Worm (Caenorhabditis elegans) whole organism, L4 larva: Measurements from ENCODE around the gene H25K10.2.

ENCODE experiments used
- D1046.2 ChIP-seq: fragments of 200-800 bp; sonication (Bioruptor generic); IDR thresholded peaks from 2 replicates; pipeline ENCODE4 v1.3.6; 2022; ENCODE audit warnings: missing genetic modification characterization, missing compliant biosample characterization
- F10B5.3 ChIP-seq: sonication (generic microtip); optimal IDR thresholded peaks from 2 replicates; lab custom pipeline; 2016; ENCODE audit warnings: mild to moderate bottlenecking, missing genetic modification characterization, missing compliant biosample characterization
- F26F4.8 ChIP-seq: fragments of 200-800 bp; sonication (Bioruptor generic); conservative IDR thresholded peaks from 2 replicates; pipeline ENCODE4 v1.3.6; 2022; ENCODE audit warnings: missing genetic modification characterization, missing compliant biosample characterization
- F37D6.2 ChIP-seq: sonication (generic microtip); optimal IDR thresholded peaks from 2 replicates; lab custom pipeline; 2016; ENCODE audit warnings: mild to moderate bottlenecking, missing genetic modification characterization, missing compliant biosample characterization
- F49E8.2 ChIP-seq: sonication (generic microtip); optimal IDR thresholded peaks from 2 replicates; lab custom pipeline; 2016; ENCODE audit warnings: missing compliant biosample characterization, mild to moderate bottlenecking, missing genetic modification characterization, borderline replicate concordance
- R02D3.7 ChIP-seq: fragments of 150-350 bp; sonication (generic microtip); optimal IDR thresholded peaks from 3 replicates; lab custom pipeline; 2014; ENCODE audit warnings: missing biosample characterization, missing genetic modification characterization
- T20F7.1 ChIP-seq: fragments of 200-800 bp; sonication (Bioruptor generic); optimal IDR thresholded peaks from 2 replicates; lab custom pipeline; 2018; ENCODE audit warnings: mild to moderate bottlenecking, missing genetic modification characterization, missing compliant biosample characterization
- Y5F2A.4 ChIP-seq: fragments of 200-800 bp; sonication (Bioruptor generic); optimal IDR thresholded peaks from 2 replicates; lab custom pipeline; 2018; ENCODE audit warnings: mild to moderate bottlenecking, missing genetic modification characterization, missing compliant biosample characterization
- Y75B8A.6 ChIP-seq: fragments of 200-800 bp; sonication (Bioruptor generic); IDR thresholded peaks from 2 replicates; pipeline ENCODE4 v1.3.6; 2022; ENCODE audit warnings: missing genetic modification reagents, missing genetic modification characterization, missing compliant biosample characterization
- ZK337.2 ChIP-seq: fragments of 200-800 bp; sonication (Bioruptor generic); IDR thresholded peaks from 2 replicates; pipeline ENCODE4 v1.3.6; 2022; ENCODE audit warnings: missing genetic modification reagents, missing genetic modification characterization, missing compliant biosample characterization
- aha-1 ChIP-seq: fragments of 150-350 bp; peaks from one replicate; lab custom pipeline; 2014; ENCODE audit warnings: missing biosample characterization, missing genetic modification characterization
- ama-1 ChIP-seq: fragments of 150-350 bp; optimal IDR thresholded peaks from 2 replicates; lab custom pipeline; 2014; ENCODE audit warnings: inconsistent platforms, mixed read lengths
- arid-1 ChIP-seq: fragments of 200-800 bp; sonication (Bioruptor generic); conservative IDR thresholded peaks from 2 replicates; pipeline ENCODE4 v1.3.6; 2022; ENCODE audit warnings: missing genetic modification reagents, missing genetic modification characterization, missing compliant biosample characterization
- attf-4 ChIP-seq: sonication (generic microtip); optimal IDR thresholded peaks from 3 replicates; lab custom pipeline; 2017; ENCODE audit warnings: missing biosample characterization, missing genetic modification characterization
- ceh-62 ChIP-seq: sonication (generic microtip); optimal IDR thresholded peaks from 2 replicates; lab custom pipeline; 2017; ENCODE audit warnings: missing biosample characterization, missing genetic modification characterization
- ces-1 ChIP-seq: fragments of 150-350 bp; sonication (generic microtip); optimal IDR thresholded peaks from 4 replicates; lab custom pipeline; 2014; ENCODE audit warnings: missing biosample characterization, missing genetic modification reagents, missing genetic modification characterization
- cey-2 ChIP-seq: sonication (generic microtip); optimal IDR thresholded peaks from 3 replicates; lab custom pipeline; 2017; ENCODE audit warnings: missing genetic modification characterization, mild to moderate bottlenecking, missing compliant biosample characterization, antibody characterized with exemption, borderline replicate concordance; ENCODE audit not compliant: insufficient read depth
- ctbp-1 ChIP-seq: fragments of 200-800 bp; sonication (Bioruptor generic); IDR thresholded peaks from 2 replicates; pipeline ENCODE4 v1.3.6; 2022; ENCODE audit warnings: missing genetic modification reagents, missing genetic modification characterization, missing compliant biosample characterization
- daf-12 ChIP-seq: fragments of 150-350 bp; optimal IDR thresholded peaks from 2 replicates; lab custom pipeline; 2014; ENCODE audit warnings: missing biosample characterization, missing genetic modification reagents, missing genetic modification characterization
- daf-8 ChIP-seq: fragments of 200-800 bp; sonication (Bioruptor generic); IDR thresholded peaks from 2 replicates; pipeline ENCODE4 v1.3.6; 2022; ENCODE audit warnings: missing genetic modification characterization, missing compliant biosample characterization
- dmd-6 ChIP-seq: fragments of 200-800 bp; sonication (Bioruptor generic); IDR thresholded peaks from 2 replicates; pipeline ENCODE4 v1.3.6; 2022; ENCODE audit warnings: missing genetic modification reagents, missing genetic modification characterization, missing compliant biosample characterization
- dmd-8 ChIP-seq: fragments of 200-800 bp; sonication (Bioruptor generic); IDR thresholded peaks from 2 replicates; pipeline ENCODE4 v1.3.6; 2022; ENCODE audit warnings: missing genetic modification characterization, missing compliant biosample characterization
- dpl-1 ChIP-seq: fragments of 150-350 bp; optimal IDR thresholded peaks from 2 replicates; lab custom pipeline; 2014; ENCODE audit warnings: missing biosample characterization, missing genetic modification reagents, missing genetic modification characterization
- egl-43 ChIP-seq: fragments of 200-800 bp; sonication (Bioruptor generic); IDR thresholded peaks from 2 replicates; pipeline ENCODE4 v1.3.6; 2022; ENCODE audit warnings: missing genetic modification reagents, missing genetic modification characterization, missing compliant biosample characterization
- fos-1 ChIP-seq: fragments of 150-350 bp; optimal IDR thresholded peaks from 2 replicates; lab custom pipeline; 2014; ENCODE audit warnings: missing biosample characterization, missing genetic modification characterization
- hlh-11 ChIP-seq: fragments of 200-800 bp; sonication (Bioruptor generic); optimal IDR thresholded peaks from 2 replicates; lab custom pipeline; 2018; ENCODE audit warnings: mild to moderate bottlenecking, missing genetic modification characterization, missing compliant biosample characterization
- lin-13 ChIP-seq: fragments of 150-350 bp; optimal IDR thresholded peaks from 2 replicates; lab custom pipeline; 2014; ENCODE audit warnings: missing biosample characterization, missing genetic modification reagents, missing genetic modification characterization
- lin-29 ChIP-seq: fragments of 200-800 bp; sonication (Bioruptor generic); IDR thresholded peaks from 2 replicates; pipeline ENCODE4 v1.3.6; 2022; ENCODE audit warnings: missing genetic modification reagents, missing genetic modification characterization, missing compliant biosample characterization
- lin-38 ChIP-seq: fragments of 200-800 bp; sonication (Bioruptor generic); IDR thresholded peaks from 2 replicates; pipeline ENCODE4 v1.3.6; 2022; ENCODE audit warnings: missing genetic modification reagents, missing genetic modification characterization, missing compliant biosample characterization
- lir-3 ChIP-seq: sonication (generic microtip); optimal IDR thresholded peaks from 2 replicates; lab custom pipeline; 2016; ENCODE audit warnings: mild to moderate bottlenecking, missing genetic modification characterization, missing compliant biosample characterization
- lsy-2 ChIP-seq, 2 experiments: fragments of 150-350 bp in 1 of 2; sonication (generic microtip) in 1 of 2; optimal IDR thresholded peaks; 2 replicates each; lab custom pipeline; 2014 to 2017; ENCODE audit warnings: missing biosample characterization in 2 of 2, missing genetic modification characterization in 2 of 2
- madf-9 ChIP-seq: fragments of 200-800 bp; sonication (Bioruptor generic); conservative IDR thresholded peaks from 2 replicates; pipeline ENCODE4 v1.3.6; 2022; ENCODE audit warnings: missing genetic modification reagents, missing genetic modification characterization, missing compliant biosample characterization
- mep-1 ChIP-seq: fragments of 150-350 bp; sonication (generic microtip); optimal IDR thresholded peaks from 3 replicates; lab custom pipeline; 2014; ENCODE audit warnings: missing biosample characterization, missing genetic modification characterization
- mes-2 ChIP-seq: sonication (generic microtip); optimal IDR thresholded peaks from 2 replicates; lab custom pipeline; 2016; ENCODE audit warnings: missing genotype, mild to moderate bottlenecking, missing genetic modification characterization, missing compliant biosample characterization; ENCODE audit not compliant: poor library complexity, severe bottlenecking
- mxl-2 ChIP-seq: fragments of 200-800 bp; sonication (Bioruptor generic); conservative IDR thresholded peaks from 2 replicates; pipeline ENCODE4 v1.3.6; 2022; ENCODE audit warnings: missing genetic modification reagents, missing genetic modification characterization, missing compliant biosample characterization
- nhr-10 ChIP-seq: fragments of 150-350 bp; optimal IDR thresholded peaks from 2 replicates; lab custom pipeline; 2014; ENCODE audit warnings: missing biosample characterization, missing genetic modification characterization
- nhr-102 ChIP-seq: sonication (generic microtip); optimal IDR thresholded peaks from 2 replicates; lab custom pipeline; 2016; ENCODE audit warnings: mild to moderate bottlenecking, missing genetic modification characterization, moderate library complexity, missing compliant biosample characterization
- nhr-11 ChIP-seq: fragments of 150-350 bp; optimal IDR thresholded peaks from 2 replicates; lab custom pipeline; 2014; ENCODE audit warnings: missing biosample characterization, missing genetic modification characterization
- nhr-25 ChIP-seq: sonication (generic microtip); optimal IDR thresholded peaks from 2 replicates; lab custom pipeline; 2017; ENCODE audit warnings: missing genetic modification characterization, mild to moderate bottlenecking, missing compliant biosample characterization, antibody characterized with exemption, moderate library complexity, borderline replicate concordance; ENCODE audit not compliant: insufficient read depth
- nhr-28 ChIP-seq: fragments of 150-350 bp; optimal IDR thresholded peaks from 2 replicates; lab custom pipeline; 2014; ENCODE audit warnings: missing biosample characterization, missing genetic modification characterization
- nhr-41 ChIP-seq: fragments of 200-800 bp; sonication (Bioruptor generic); IDR thresholded peaks from 2 replicates; pipeline ENCODE4 v1.3.6; 2022; ENCODE audit warnings: missing genetic modification reagents, missing genetic modification characterization, missing compliant biosample characterization
- nhr-76 ChIP-seq: fragments of 150-350 bp; optimal IDR thresholded peaks from 2 replicates; lab custom pipeline; 2014; ENCODE audit warnings: missing biosample characterization, missing genetic modification characterization
- nhr-77 ChIP-seq: fragments of 150-350 bp; optimal IDR thresholded peaks from 2 replicates; lab custom pipeline; 2014; ENCODE audit warnings: missing biosample characterization, missing genetic modification characterization
- pqm-1 ChIP-seq: sonication (generic microtip); optimal IDR thresholded peaks from 2 replicates; lab custom pipeline; 2017; ENCODE audit warnings: missing biosample characterization, missing genetic modification characterization
- set-16 ChIP-seq: fragments of 200-800 bp; sonication (Bioruptor generic); IDR thresholded peaks from 2 replicates; pipeline ENCODE4 v1.3.6; 2022; ENCODE audit warnings: missing genetic modification reagents, missing genetic modification characterization, missing compliant biosample characterization
- snpc-4 ChIP-seq: fragments of 150-350 bp; optimal IDR thresholded peaks from 2 replicates; lab custom pipeline; 2014; ENCODE audit warnings: missing biosample characterization, missing genetic modification characterization
- tag-97 ChIP-seq: fragments of 200-800 bp; sonication (Bioruptor generic); IDR thresholded peaks from 2 replicates; pipeline ENCODE4 v1.3.6; 2022; ENCODE audit warnings: missing genetic modification characterization, missing compliant biosample characterization
- unc-62 ChIP-seq, 3 experiments: fragments of 150-350 bp in 1 of 3; sonication (generic microtip); optimal IDR thresholded peaks in 2 of 3; peaks in 1 of 3; 1 replicate in 1 of 3; 2 replicates in 2 of 3; lab custom pipeline; 2014 to 2017; ENCODE audit warnings: missing biosample characterization in 3 of 3, missing genetic modification characterization in 3 of 3, missing genetic modification reagents in 3 of 3, missing genotype in 1 of 3
- vab-7 ChIP-seq: fragments of 200-800 bp; sonication (Bioruptor generic); IDR thresholded peaks from 2 replicates; pipeline ENCODE4 v1.3.6; 2022; ENCODE audit warnings: missing genetic modification reagents, missing genetic modification characterization, missing compliant biosample characterization
- ztf-11 ChIP-seq: fragments of 150-350 bp; optimal IDR thresholded peaks from 2 replicates; lab custom pipeline; 2014; ENCODE audit warnings: missing biosample characterization, missing genetic modification characterization

Gene H25K10.2

DNA sequence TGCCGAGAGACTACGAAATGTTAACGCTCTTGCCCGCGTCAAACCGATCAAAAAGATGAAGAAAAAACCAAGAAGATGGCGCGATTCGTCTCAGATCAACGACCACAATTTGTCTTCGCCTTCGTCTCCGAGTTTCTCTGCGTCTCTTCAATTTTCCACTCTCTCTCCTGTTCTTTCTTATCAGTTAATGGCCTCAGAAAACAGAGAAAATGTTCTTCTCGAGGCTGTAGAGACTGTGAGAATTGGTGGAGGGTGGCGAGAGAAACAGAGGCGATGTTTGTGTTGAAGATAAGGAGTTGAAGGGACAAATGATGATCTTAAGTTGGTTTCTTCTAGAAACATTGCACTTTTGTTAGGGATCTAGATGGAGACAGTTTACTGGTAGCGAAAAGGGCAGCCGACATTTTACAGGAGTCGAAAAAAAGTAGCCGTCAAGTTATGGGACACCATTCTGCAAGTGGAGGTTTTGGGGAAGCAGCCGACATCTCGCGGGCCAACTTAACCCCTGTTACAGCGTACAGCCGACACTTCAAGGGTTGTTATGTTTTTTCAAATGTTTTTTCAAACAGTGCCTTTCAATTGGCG, 29.8 kb downstream of the H25K10.2 start (continued):
- TF ChIP-seq F49E8.2: no peak
- peak; percentile 39 for TF ChIP-seq T20F7.1 (GFP tag; lab: Kevin White, UChicago)
- no peak for TF ChIP-seq lin-29 (GFP tag; lab: Robert Waterston, UW)

- TF ChIP-seq dmd-6 (GFP tag; lab: Robert Waterston, UW) (peak; percentile 95), nhr-28 (tag; lab: Kevin White, UChicago) (peak; percentile 82), Y75B8A.6 (GFP tag; lab: Robert Waterston, UW) (no peak), F26F4.8 (GFP tag; lab: Robert Waterston, UW) (no peak), nhr-25 (tag; lab: Kevin White, UChicago) (no peak), nhr-11 (tag; lab: Kevin White, UChicago) (no peak), arid-1 (GFP tag; lab: Robert Waterston, UW) (no peak), mxl-2 (GFP tag; lab: Robert Waterston, UW) (no peak), nhr-76 (tag; lab: Kevin White, UChicago) (no peak), cey-2 (no peak), ztf-11 (tag; lab: Kevin White, UChicago) (no peak), ctbp-1 (GFP tag; lab: Robert Waterston, UW) (no peak), lin-38 (GFP tag; lab: Robert Waterston, UW) (no peak), ama-1 (lab: Kevin White, UChicago) (no peak), nhr-77 (tag; lab: Kevin White, UChicago) (peak; percentile 24), lsy-2 (tag; optimal IDR thresholded peaks at IDR 0.05; lab: Kevin White, UChicago) (peak in 1 of 2 experiments; percentile 8), tag-97 (no peak), nhr-102 (tag; lab: Kevin White, UChicago) (no peak), snpc-4 (tag; lab: Kevin White, UChicago) (no peak), pqm-1 (peak; percentile 64), nhr-41 (no peak), lin-13 (no peak), D1046.2 (no peak), mes-2 (tag; lab: Kevin White, UChicago) (no peak), unc-62 (GFP tag; optimal IDR thresholded peaks at IDR 0.05 in 1 of 2; lab: Kevin White, UChicago) (no peak), unc-62 (tag; optimal IDR thresholded peaks at IDR 0.05; lab: Kevin White, UChicago) (no peak), egl-43 (GFP tag; lab: Robert Waterston, UW) (no peak), aha-1 (peak; percentile 14), attf-4 (tag; lab: Kevin White, UChicago) (no peak), madf-9 (GFP tag; lab: Robert Waterston, UW) (no peak), daf-12 (tag; lab: Kevin White, UChicago) (no peak), fos-1 (tag; lab: Kevin White, UChicago) (no peak), set-16 (no peak), vab-7 (no peak), F10B5.3 (tag; lab: Kevin White, UChicago) (no peak), ces-1 (GFP tag; lab: Kevin White, UChicago) (no peak), ZK337.2 (GFP tag; lab: Robert Waterston, UW) (no peak), dmd-8 (GFP tag; lab: Robert Waterston, UW) (no peak), R02D3.7 (tag; lab: Kevin White, UChicago) (no peak), dpl-1 (no peak), daf-8 (GFP tag; lab: Robert Waterston, UW) (no peak), Y5F2A.4 (GFP tag; lab: Kevin White, UChicago) (no peak), F37D6.2 (tag; lab: Kevin White, UChicago) (no peak), ceh-62 (no peak), lir-3 (tag; lab: Kevin White, UChicago) (no peak), nhr-10 (no peak), hlh-11 (peak; percentile 55), mep-1 (tag; lab: Kevin White, UChicago) (no peak)
These were observed 32.4 kb downstream of the H25K10.2 start for ce11 chrIV:16178433-16178832.
